Worm (Caenorhabditis elegans): ENCODE data around the gene pgp-6.

Gene pgp-6

DNA sequence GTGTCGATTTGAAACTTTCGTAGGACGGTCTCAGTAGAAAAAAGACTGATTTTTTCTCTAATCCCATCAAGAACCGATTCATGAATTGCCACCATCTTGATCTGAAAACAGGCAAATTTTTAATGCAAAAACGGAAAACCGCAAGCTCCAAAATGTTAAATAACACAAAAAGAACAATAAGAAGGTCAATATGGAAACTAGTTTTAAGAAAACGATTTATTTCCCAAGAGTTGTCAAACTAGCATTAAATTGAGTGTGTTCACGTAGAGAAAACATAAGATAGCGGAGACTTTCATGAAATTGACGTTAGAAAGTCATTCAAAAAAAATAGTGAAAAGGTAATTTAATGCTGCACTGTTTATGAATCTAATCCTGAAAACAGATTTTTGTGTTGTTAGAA is 36.8 kb upstream of the pgp-6 start, which contains the start of gene F47B10.9:
Gene F47B10.9, minus strand, starts transcription at position 101 of the 400 bp plus-strand sequence.
- TF ChIP-seq egl-43 (GFP tag; IDR thresholded peaks at IDR 0.05) (no peak), mxl-2 (GFP tag; conservative IDR thresholded peaks at IDR 0.05) (no peak), nhr-25 (tag; optimal IDR thresholded peaks at IDR 0.05; ENCODE audit: borderline replicate concordance, insufficient read depth) (no peak), nhr-237 (tag; optimal IDR thresholded peaks at IDR 0.05) (no peak), madf-5 (GFP tag; IDR thresholded peaks at IDR 0.05) (no peak)

DNA sequence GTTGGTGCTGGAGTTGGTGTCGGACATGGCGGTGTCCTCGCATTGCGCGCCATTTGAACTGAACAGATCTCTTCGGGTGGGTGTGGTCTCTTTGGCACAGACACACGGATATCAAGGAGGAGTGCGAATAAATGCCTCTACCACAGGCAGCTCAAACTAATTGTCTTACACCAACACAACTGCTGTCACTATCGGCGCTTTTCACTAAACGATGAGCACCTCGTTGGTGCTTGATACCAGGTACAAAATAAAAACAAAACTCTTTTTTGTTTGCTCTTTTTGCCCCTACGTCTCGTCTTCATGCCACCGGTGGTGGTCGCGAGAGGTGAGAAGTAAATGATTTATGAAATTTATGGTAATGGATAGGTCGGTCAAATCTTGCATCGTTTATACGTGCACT is 33.5 kb upstream of the pgp-6 start, which contains the start of gene F47B10.8:
Gene F47B10.8, minus strand, starts transcription at position 101 of the 400 bp plus-strand sequence.
- TF ChIP-seq lin-39 (tag; optimal IDR thresholded peaks at IDR 0.05) = no peak
- peak in 1 of 2 experiments; percentile 4 for TF ChIP-seq daf-16 (GFP tag; optimal IDR thresholded peaks at IDR 0.05)
- TF ChIP-seq daf-16 (tag; optimal IDR thresholded peaks at IDR 0.05) = no peak
- TF ChIP-seq aha-1 (tag) = peak; percentile 8
- no peak for TF ChIP-seq lin-13 (GFP tag; optimal IDR thresholded peaks at IDR 0.05)
- no peak for TF ChIP-seq php-3 (GFP tag; IDR thresholded peaks at IDR 0.05)

DNA sequence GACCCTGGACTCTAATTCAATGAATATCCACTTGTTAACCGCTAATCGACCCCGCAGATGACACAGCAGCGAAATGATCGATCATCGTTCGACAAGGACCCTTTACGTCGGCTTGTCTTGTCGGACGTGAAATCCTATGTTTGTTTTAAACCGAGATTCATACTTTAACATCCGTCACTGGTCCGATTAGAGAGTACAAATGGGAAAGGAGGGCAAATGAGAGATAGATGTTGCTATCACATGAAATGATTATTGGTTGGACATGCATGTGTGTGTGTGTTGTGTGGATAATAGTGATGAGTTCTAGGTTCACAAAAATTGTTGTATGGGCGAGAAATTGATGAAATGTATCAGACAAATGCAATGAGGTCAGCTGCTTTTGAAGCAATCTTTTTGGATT is 32.4 kb upstream of the pgp-6 start:
- TF ChIP-seq unc-62 (GFP tag; optimal IDR thresholded peaks at IDR 0.05 in 1 of 2) = peak in 1 of 2 experiments; percentile 96
- TF ChIP-seq unc-62 (tag; optimal IDR thresholded peaks at IDR 0.05) = no peak
- no peak for TF ChIP-seq pqm-1 (tag; optimal IDR thresholded peaks at IDR 0.05)
- no peak for TF ChIP-seq ceh-32 (tag; optimal IDR thresholded peaks at IDR 0.05; ENCODE audit: poor library complexity)
- peak; percentile 34 for TF ChIP-seq nhr-11 (tag; optimal IDR thresholded peaks at IDR 0.05)
- TF ChIP-seq hlh-11 (tag; optimal IDR thresholded peaks at IDR 0.05) = peak; percentile 2

DNA sequence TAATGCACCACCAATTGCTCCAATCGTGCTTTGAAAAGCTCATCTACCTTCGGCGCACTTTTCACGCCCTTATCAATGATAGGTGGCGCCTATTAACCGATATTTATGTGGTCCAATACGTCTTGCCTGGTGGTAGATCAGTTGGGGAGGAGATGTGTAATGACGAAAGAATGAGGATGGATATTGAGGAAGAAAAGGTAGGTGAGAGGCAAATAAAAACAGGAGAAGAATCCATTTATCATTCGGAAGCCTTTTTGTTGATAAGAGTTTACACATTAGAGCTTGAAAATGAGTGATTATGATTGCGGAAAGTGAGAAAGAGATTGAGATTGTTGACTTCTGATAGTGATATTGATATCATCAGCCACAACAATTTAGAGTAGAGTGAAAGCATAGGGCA is 30.2 kb upstream of the pgp-6 start:
- TF ChIP-seq Y48G9A.11 (GFP tag; IDR thresholded peaks at IDR 0.05) (no peak), daf-16 (GFP tag; optimal IDR thresholded peaks at IDR 0.05) (peak in 1 of 2 experiments; percentile 64), daf-16 (tag; optimal IDR thresholded peaks at IDR 0.05) (no peak)

DNA sequence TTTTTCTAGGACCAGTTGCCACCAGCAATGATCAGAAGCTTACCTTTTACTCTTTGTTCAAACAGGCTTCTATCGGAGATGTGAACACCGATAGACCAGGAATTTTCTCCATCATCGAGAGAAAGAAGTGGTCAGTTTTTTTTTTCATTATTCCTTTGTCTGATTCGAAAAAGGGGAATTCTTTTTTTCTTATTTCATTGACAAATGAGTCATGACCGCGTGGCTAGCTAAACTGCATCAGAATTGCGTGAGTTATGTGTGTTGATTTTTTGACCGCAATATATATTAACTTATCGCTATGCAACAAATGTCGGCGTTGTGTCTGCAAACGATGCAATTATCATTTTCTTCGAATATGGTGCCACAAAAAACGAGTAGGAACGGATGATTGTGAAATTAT is 26.2 kb upstream of the pgp-6 start:
- TF ChIP-seq nhr-48 (tag; optimal IDR thresholded peaks at IDR 0.05) (peak; percentile 53), dmd-6 (GFP tag; IDR thresholded peaks at IDR 0.05) (peak; percentile 32; the same call in 1 of the 2 replicates), hlh-30 (tag; optimal IDR thresholded peaks at IDR 0.05; ENCODE audit: insufficient read depth) (peak; percentile 6), mxl-3 (GFP tag; optimal IDR thresholded peaks at IDR 0.05) (peak; percentile 33), vab-7 (GFP tag; IDR thresholded peaks at IDR 0.05) (no peak), hlh-11 (tag; optimal IDR thresholded peaks at IDR 0.05) (peak; percentile 45), mdl-1 (tag; optimal IDR thresholded peaks at IDR 0.05) (peak in 1 of 2 experiments; percentile 77), hmg-1.1 (GFP tag; IDR thresholded peaks at IDR 0.05) (no peak), tra-1 (GFP tag; IDR thresholded peaks at IDR 0.05) (no peak), dve-1 (tag; optimal IDR thresholded peaks at IDR 0.05; ENCODE audit: insufficient read depth) (peak; percentile 39), ceh-20 (GFP tag; IDR thresholded peaks at IDR 0.05) (0 out of 2 replicates have a peak, but pooled peaks have one; percentile 27), arid-1 (GFP tag; conservative IDR thresholded peaks at IDR 0.05) (no peak), unc-62 (GFP tag; optimal IDR thresholded peaks at IDR 0.05 in 1 of 2) (peak in 1 of 2 experiments; percentile 45), unc-62 (tag; optimal IDR thresholded peaks at IDR 0.05) (no peak)

DNA sequence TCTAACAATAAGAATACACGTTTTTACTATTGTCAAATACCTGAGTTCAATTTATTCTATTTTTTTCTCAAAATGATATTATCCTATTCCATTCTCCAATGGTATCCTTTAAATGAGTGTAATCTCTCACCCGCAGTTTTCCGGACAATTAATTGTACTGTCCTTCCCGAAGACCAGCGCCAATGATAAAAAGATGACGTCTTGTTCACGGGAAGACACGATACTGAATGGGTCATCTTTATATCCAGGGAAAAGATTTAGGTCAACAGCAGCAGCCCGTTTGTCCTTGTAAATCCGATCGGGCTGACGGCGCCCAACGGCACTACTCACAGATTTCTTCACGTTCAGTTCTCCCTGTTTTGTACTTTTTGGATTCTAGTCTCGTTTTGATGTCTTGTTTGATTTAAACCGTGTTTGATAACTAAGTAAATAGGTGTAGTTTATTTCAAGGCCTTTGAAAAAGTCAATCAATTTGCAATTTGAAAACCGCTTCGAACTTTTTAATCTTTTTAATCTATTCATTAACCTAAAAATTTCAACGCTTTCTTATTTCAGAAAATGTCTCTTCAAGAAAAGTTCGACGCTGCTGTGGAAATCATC is 25.6 kb upstream of the pgp-6 start, which contains the start of gene acbp-3:
Gene acbp-3, plus strand, starts transcription at position 550 of the 600 bp plus-strand sequence.
- no peak for TF ChIP-seq Y48G9A.11 (GFP tag; IDR thresholded peaks at IDR 0.05)
- TF ChIP-seq egl-43 (GFP tag; IDR thresholded peaks at IDR 0.05) = no peak
- TF ChIP-seq hmg-1.1 (GFP tag; IDR thresholded peaks at IDR 0.05) = no peak
- TF ChIP-seq skn-1 (tag; optimal IDR thresholded peaks at IDR 0.05) = no peak
- TF ChIP-seq mdt-29 (GFP tag; IDR thresholded peaks at IDR 0.05) = no peak
- TF ChIP-seq tag-97 (GFP tag; IDR thresholded peaks at IDR 0.05) = no peak
- no peak for TF ChIP-seq daf-12 (tag; optimal IDR thresholded peaks at IDR 0.05)
- no peak for TF ChIP-seq lim-7 (GFP tag; IDR thresholded peaks at IDR 0.05)
- TF ChIP-seq mxl-2 (GFP tag; conservative IDR thresholded peaks at IDR 0.05) = no peak
- no peak for TF ChIP-seq hlh-30 (tag; optimal IDR thresholded peaks at IDR 0.05; ENCODE audit: insufficient read depth)
- TF ChIP-seq attf-4 (tag; optimal IDR thresholded peaks at IDR 0.05) = no peak
- TF ChIP-seq sdz-12 (GFP tag; optimal IDR thresholded peaks at IDR 0.05) = no peak
- no peak for TF ChIP-seq pha-4 (GFP tag; IDR thresholded peaks at IDR 0.05)
- TF ChIP-seq pha-4 (tag; optimal IDR thresholded peaks at IDR 0.05) = no peak
- TF ChIP-seq nhr-28 (tag; optimal IDR thresholded peaks at IDR 0.05) = no peak
- TF ChIP-seq R02D3.7 (tag; optimal IDR thresholded peaks at IDR 0.05) = no peak
- no peak for TF ChIP-seq spr-1 (tag; optimal IDR thresholded peaks at IDR 0.05)
- no peak for TF ChIP-seq F37D6.2 (tag; optimal IDR thresholded peaks at IDR 0.05)
